Fruit fly (Drosophila melanogaster) whole organism, pupa: ENCODE data around the gene mats.

Source experiments
- CG10348 ChIP-seq: fragments of 200-800 bp; sonication (Bioruptor generic); IDR thresholded peaks from 2 replicates; pipeline ENCODE4 v1.3.6; 2022; ENCODE audit warnings: missing biosample characterization, missing genetic modification characterization
- CG12605 ChIP-seq: fragments of 200-800 bp; sonication (Bioruptor generic); IDR thresholded peaks from 2 replicates; pipeline ENCODE4 v1.3.6; 2022; ENCODE audit warnings: missing biosample characterization, missing genetic modification characterization
- CG13204 ChIP-seq: fragments of 200-800 bp; sonication (Bioruptor generic); optimal IDR thresholded peaks from 2 replicates; lab custom pipeline; 2018; ENCODE audit warnings: missing biosample characterization, mild to moderate bottlenecking, missing genetic modification characterization, moderate library complexity
- CG14655 ChIP-seq: fragments of 200-800 bp; sonication (Bioruptor generic); optimal IDR thresholded peaks from 3 replicates; lab custom pipeline; 2017; ENCODE audit warnings: mild to moderate bottlenecking, missing biosample characterization, missing genetic modification reagents, missing genetic modification characterization
- CG15710 ChIP-seq: fragments of 200-800 bp; sonication (Bioruptor generic); optimal IDR thresholded peaks from 2 replicates; lab custom pipeline; 2018; ENCODE audit warnings: missing biosample characterization, mild to moderate bottlenecking, missing genetic modification characterization, moderate library complexity
- CG17806 ChIP-seq: fragments of 200-800 bp; sonication (Bioruptor generic); optimal IDR thresholded peaks from 2 replicates; lab custom pipeline; 2018; ENCODE audit warnings: missing biosample characterization, mild to moderate bottlenecking, missing genetic modification characterization, moderate library complexity
- CG32121 ChIP-seq: fragments of 200-800 bp; sonication (Bioruptor generic); IDR thresholded peaks from 2 replicates; pipeline ENCODE4 v1.3.6; 2022; ENCODE audit warnings: missing biosample characterization, missing genetic modification characterization
- CG34367 ChIP-seq: fragments of 200-800 bp; sonication (Bioruptor generic); optimal IDR thresholded peaks from 2 replicates; lab custom pipeline; 2018; ENCODE audit warnings: missing biosample characterization, mild to moderate bottlenecking, missing genetic modification characterization
- CG4496 ChIP-seq: fragments of 200-800 bp; sonication (Bioruptor generic); IDR thresholded peaks from 3 replicates; pipeline ENCODE4 v1.3.6; 2022; ENCODE audit warnings: missing biosample characterization, missing genetic modification characterization
- CG8159 ChIP-seq: fragments of 200-800 bp; sonication (Bioruptor generic); optimal IDR thresholded peaks from 3 replicates; lab custom pipeline; 2018; ENCODE audit warnings: missing biosample characterization, mild to moderate bottlenecking, missing genetic modification characterization, moderate library complexity
- CG8301 ChIP-seq: fragments of 200-800 bp; sonication (Bioruptor generic); optimal IDR thresholded peaks from 2 replicates; lab custom pipeline; 2018; ENCODE audit warnings: missing biosample characterization, mild to moderate bottlenecking, missing genetic modification characterization
- CG9948 ChIP-seq: fragments of 200-800 bp; sonication (Bioruptor generic); optimal IDR thresholded peaks from 2 replicates; lab custom pipeline; 2018; ENCODE audit warnings: missing biosample characterization, mild to moderate bottlenecking, missing genetic modification characterization, moderate library complexity
- D1 ChIP-seq: fragments of 200-800 bp; sonication (Bioruptor generic); optimal IDR thresholded peaks from 2 replicates; lab custom pipeline; 2018; ENCODE audit warnings: missing biosample characterization, mild to moderate bottlenecking, missing genetic modification characterization, moderate library complexity
- EcR ChIP-seq: fragments of 200-800 bp; sonication (Bioruptor generic); optimal IDR thresholded peaks from 3 replicates; lab custom pipeline; 2019; ENCODE audit warnings: missing biosample characterization, missing genetic modification characterization, mild to moderate bottlenecking, moderate library complexity, missing genetic modification reagents
- Ets98B ChIP-seq: fragments of 200-800 bp; sonication (Bioruptor generic); IDR thresholded peaks from 2 replicates; pipeline ENCODE4 v1.3.6; 2022; ENCODE audit warnings: missing biosample characterization, missing genetic modification characterization
- Pif1A ChIP-seq: fragments of 200-800 bp; sonication (Bioruptor generic); optimal IDR thresholded peaks from 3 replicates; lab custom pipeline; 2016; ENCODE audit warnings: missing biosample characterization, missing genetic modification characterization
- Pif1B ChIP-seq: fragments of 200-800 bp; sonication (Bioruptor generic); optimal IDR thresholded peaks from 3 replicates; lab custom pipeline; 2016; ENCODE audit warnings: missing biosample characterization, missing genetic modification characterization
- Snoo ChIP-seq: fragments of 200-800 bp; sonication (Bioruptor generic); optimal IDR thresholded peaks from 3 replicates; lab custom pipeline; 2017; ENCODE audit warnings: missing biosample characterization, mild to moderate bottlenecking, missing genetic modification characterization, inconsistent platforms
- fd96Ca ChIP-seq: fragments of 200-800 bp; sonication (Bioruptor generic); IDR thresholded peaks from 3 replicates; pipeline ENCODE4 v1.3.6; 2022; ENCODE audit warnings: missing biosample characterization, missing genetic modification characterization
- gl ChIP-seq: fragments of 200-800 bp; sonication (Bioruptor generic); optimal IDR thresholded peaks from 2 replicates; lab custom pipeline; 2018; ENCODE audit warnings: missing biosample characterization, mild to moderate bottlenecking, missing genetic modification characterization
- rn ChIP-seq: fragments of 200-800 bp; sonication (Bioruptor generic); IDR thresholded peaks from 2 replicates; pipeline ENCODE4 v1.3.6; 2022; ENCODE audit warnings: missing biosample characterization, missing genetic modification characterization

The mats gene

dm6 chr3R:22454397-22455334 is 33.7 kb downstream of the mats start:
- TF ChIP-seq CG34367 (tag; lab: Kevin White, UChicago) (no peak), fd96Ca (no peak), CG4496 (no peak), CG10348 (GFP tag; lab: Robert Waterston, UW) (no peak), CG13204 (GFP tag; lab: Kevin White, UChicago) (no peak), CG9948 (tag; lab: Kevin White, UChicago) (no peak), CG14655 (GFP tag; lab: Kevin White, UChicago) (no peak), Pif1A (GFP tag; lab: Kevin White, UChicago) (no peak), rn (GFP tag; lab: Robert Waterston, UW) (no peak)

- TF ChIP-seq CG8159 (tag; lab: Kevin White, UChicago) = peak; percentile 71
- peak; percentile 17 for TF ChIP-seq Pif1B
- TF ChIP-seq fd96Ca = 0 out of 3 replicates have a peak, but pooled peaks have one; percentile 16
- peak; percentile 16 for TF ChIP-seq CG34367 (tag; lab: Kevin White, UChicago)
- no peak for TF ChIP-seq D1 (tag; lab: Kevin White, UChicago)
- no peak for TF ChIP-seq CG13204 (GFP tag; lab: Kevin White, UChicago)
- peak; percentile 50 for TF ChIP-seq CG9948 (tag; lab: Kevin White, UChicago)
- no peak for TF ChIP-seq CG10348 (GFP tag; lab: Robert Waterston, UW)
- peak; percentile 41 for TF ChIP-seq CG8301
- peak; percentile 39 for TF ChIP-seq CG15710
- TF ChIP-seq CG4496 = no peak
- TF ChIP-seq CG17806 (tag; lab: Kevin White, UChicago) = peak; percentile 14
- no peak for TF ChIP-seq CG32121 (GFP tag; lab: Robert Waterston, UW)
These were observed 34.5 kb downstream of the mats start for dm6 chr3R:22455335-22455985.

- no peak for TF ChIP-seq rn (GFP tag; lab: Robert Waterston, UW)
- no peak for TF ChIP-seq CG8301
- TF ChIP-seq EcR (GFP tag; lab: Kevin White, UChicago) = no peak
- TF ChIP-seq Snoo (tag; lab: Kevin White, UChicago) = no peak
- TF ChIP-seq CG9948 (tag; lab: Kevin White, UChicago) = no peak
- TF ChIP-seq CG34367 (tag; lab: Kevin White, UChicago) = no peak
- no peak for TF ChIP-seq CG10348 (GFP tag; lab: Robert Waterston, UW)
- TF ChIP-seq gl = no peak
- TF ChIP-seq CG4496 = no peak
- no peak for TF ChIP-seq CG12605
- no peak for TF ChIP-seq D1 (tag; lab: Kevin White, UChicago)
- no peak for TF ChIP-seq fd96Ca
- TF ChIP-seq CG32121 (GFP tag; lab: Robert Waterston, UW) = no peak
- no peak for TF ChIP-seq CG15710
- TF ChIP-seq Pif1A (GFP tag; lab: Kevin White, UChicago) = no peak
- no peak for TF ChIP-seq CG13204 (GFP tag; lab: Kevin White, UChicago)
- TF ChIP-seq CG17806 (tag; lab: Kevin White, UChicago) = no peak
- no peak for TF ChIP-seq CG8159 (tag; lab: Kevin White, UChicago)
- TF ChIP-seq, all 21 proteins: peak for 0
These were observed 35.0 kb downstream of the mats start for dm6 chr3R:22456007-22456406.

dm6 chr3R:22461673-22462585 is 41.0 kb downstream of the mats start, which contains the start of the genes Rpn7 and AP-2mu:
Rpn7 (minus strand) TSS chr3R:22462054.
AP-2mu (plus strand) TSS chr3R:22462455.
- TF ChIP-seq rn (GFP tag; lab: Robert Waterston, UW) (no peak), fd96Ca (no peak), CG13204 (GFP tag; lab: Kevin White, UChicago) (no peak), D1 (tag; lab: Kevin White, UChicago) (no peak), CG4496 (no peak), CG9948 (tag; lab: Kevin White, UChicago) (no peak), CG14655 (GFP tag; lab: Kevin White, UChicago) (no peak), Pif1B (no peak), CG17806 (tag; lab: Kevin White, UChicago) (no peak), Pif1A (GFP tag; lab: Kevin White, UChicago) (no peak), CG10348 (GFP tag; lab: Robert Waterston, UW) (no peak)

- peak; percentile 9; the same call in 1 of the 2 replicates for TF ChIP-seq Ets98B (GFP tag; lab: Robert Waterston, UW)
- 0 out of 3 replicates have a peak, but pooled peaks have one; percentile 16 for TF ChIP-seq CG4496
- no peak for TF ChIP-seq Pif1A (GFP tag; lab: Kevin White, UChicago)
These were observed 43.7 kb downstream of the mats start, which contains the start of gene CG7054 for dm6 chr3R:22464611-22465113. CG7054 (plus strand) TSS chr3R:22464985.
